Fruit fly (Drosophila melanogaster): ENCODE measurements around the gene CG13837.

CG13837 gene

dm6 chr3R:23042746-23043265 is 984 bp upstream of the CG13837 start:
- TF ChIP-seq noc (tag; optimal IDR thresholded peaks at IDR 0.05): no peak

- peak; percentile 81 for TF ChIP-seq noc (tag; optimal IDR thresholded peaks at IDR 0.05)
These were observed 2.7 kb downstream of the CG13837 start for dm6 chr3R:23046529-23046943.

dm6 chr3R:23048089-23048689 is 4.4 kb downstream of the CG13837 start, which contains the start of gene CG17121:
Gene CG17121 (minus strand): TSS chr3R:23048214.
- no peak for TF ChIP-seq noc (tag; optimal IDR thresholded peaks at IDR 0.05)

dm6 chr3R:23048690-23049118 is 4.9 kb downstream of the CG13837 start:
- TF ChIP-seq noc (tag; optimal IDR thresholded peaks at IDR 0.05): peak; percentile 43

dm6 chr3R:23051639-23052125 is 7.9 kb downstream of the CG13837 start, which contains the start of gene Gr94a:
Gene Gr94a (plus strand): TSS chr3R:23051689.
- no peak for TF ChIP-seq noc (tag; optimal IDR thresholded peaks at IDR 0.05)

- TF ChIP-seq noc (tag; optimal IDR thresholded peaks at IDR 0.05): no peak
These were observed 9.4 kb downstream of the CG13837 start for dm6 chr3R:23053135-23053730.

dm6 chr3R:23053936-23054335 is 10.1 kb downstream of the CG13837 start, which contains the start of gene p53:
Gene p53 (minus strand): TSS chr3R:23054082.
- TF ChIP-seq noc (tag; optimal IDR thresholded peaks at IDR 0.05): no peak

dm6 chr3R:23056113-23056512 is 12.3 kb downstream of the CG13837 start:
- TF ChIP-seq noc (tag; optimal IDR thresholded peaks at IDR 0.05): no peak

dm6 chr3R:23056753-23057152 is 13.0 kb downstream of the CG13837 start:
- TF ChIP-seq noc (tag; optimal IDR thresholded peaks at IDR 0.05): no peak

- no peak for TF ChIP-seq noc (tag; optimal IDR thresholded peaks at IDR 0.05)
These were observed 13.6 kb downstream of the CG13837 start for dm6 chr3R:23057390-23057789.

- TF ChIP-seq noc (tag; optimal IDR thresholded peaks at IDR 0.05): no peak
These were observed 15.1 kb downstream of the CG13837 start, which contains the start of gene Ctns for dm6 chr3R:23058858-23059257. Gene Ctns (minus strand): TSS chr3R:23058958.

- no peak for TF ChIP-seq noc (tag; optimal IDR thresholded peaks at IDR 0.05)
These were observed 16.4 kb downstream of the CG13837 start for dm6 chr3R:23060166-23060565.

dm6 chr3R:23061209-23061608 is 17.4 kb downstream of the CG13837 start, which contains the start of the genes sav and Ublcp1:
Gene sav (minus strand): TSS chr3R:23061304.
Gene Ublcp1 (plus strand): TSS chr3R:23061493.
- TF ChIP-seq noc (tag; optimal IDR thresholded peaks at IDR 0.05): peak; percentile 20

dm6 chr3R:23067209-23067826 is 23.5 kb downstream of the CG13837 start, which contains the start of gene CG17111:
Gene CG17111 (minus strand): TSS chr3R:23067259.
- no peak for TF ChIP-seq noc (tag; optimal IDR thresholded peaks at IDR 0.05)

- TF ChIP-seq noc (tag; optimal IDR thresholded peaks at IDR 0.05): no peak
These were observed 30.7 kb downstream of the CG13837 start for dm6 chr3R:23074480-23074879.

- TF ChIP-seq noc (tag; optimal IDR thresholded peaks at IDR 0.05): no peak
These were observed 37.5 kb downstream of the CG13837 start for dm6 chr3R:23081265-23081664.
